Worm (Caenorhabditis elegans): ENCODE measurements around the gene cest-30.

DNA sequence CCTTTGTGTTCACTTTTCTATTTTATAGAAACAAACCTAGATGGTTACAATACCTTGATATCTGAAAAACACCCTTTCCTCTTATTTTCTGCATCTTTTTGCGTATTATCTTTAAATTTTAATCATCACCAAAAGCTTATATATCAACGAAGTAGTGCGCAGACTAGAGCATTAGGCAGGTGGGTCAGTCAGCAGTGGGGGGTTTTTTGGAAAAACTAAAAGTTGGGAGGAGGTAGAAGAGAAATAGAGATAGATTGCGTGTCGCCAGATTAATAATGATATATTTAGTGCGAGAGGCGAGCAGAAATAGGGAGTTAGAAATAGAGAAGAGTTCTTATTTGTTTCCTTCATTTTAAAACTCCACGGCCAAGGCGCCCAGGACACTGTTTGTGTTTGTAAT is 38.3 kb upstream of the cest-30 start:
- TF ChIP-seq flt-1 (GFP tag; IDR thresholded peaks at IDR 0.05) (no peak), med-1 (GFP tag; optimal IDR thresholded peaks at IDR 0.05; ENCODE audit: insufficient read depth) (no peak), ztf-29 (GFP tag; IDR thresholded peaks at IDR 0.05) (no peak), klf-2 (GFP tag; conservative IDR thresholded peaks at IDR 0.05) (no peak), T22C8.4 (GFP tag; IDR thresholded peaks at IDR 0.05) (no peak), tab-1 (GFP tag; IDR thresholded peaks at IDR 0.05) (no peak)

Data from whole organism, midembryonic.